Worm (Caenorhabditis elegans): Measurements from ENCODE around the gene W04E12.7.

- TF ChIP-seq ztf-29 (GFP tag; IDR thresholded peaks at IDR 0.05) = no peak
- no peak for TF ChIP-seq flt-1 (GFP tag; IDR thresholded peaks at IDR 0.05)
- no peak for TF ChIP-seq tab-1 (GFP tag; IDR thresholded peaks at IDR 0.05)
- no peak for TF ChIP-seq med-1 (GFP tag; optimal IDR thresholded peaks at IDR 0.05; ENCODE audit: insufficient read depth)
- TF ChIP-seq ref-1 (GFP tag; conservative IDR thresholded peaks at IDR 0.05) = no peak
- no peak for TF ChIP-seq klf-2 (GFP tag; conservative IDR thresholded peaks at IDR 0.05)
These were observed 13.8 kb upstream of the W04E12.7 start, which contains the start of gene clec-49 for ce11 chrV:19751124-19751523.
